Fruit fly (Drosophila melanogaster): ENCODE data around the gene CG15260.

Gene CG15260

DNA sequence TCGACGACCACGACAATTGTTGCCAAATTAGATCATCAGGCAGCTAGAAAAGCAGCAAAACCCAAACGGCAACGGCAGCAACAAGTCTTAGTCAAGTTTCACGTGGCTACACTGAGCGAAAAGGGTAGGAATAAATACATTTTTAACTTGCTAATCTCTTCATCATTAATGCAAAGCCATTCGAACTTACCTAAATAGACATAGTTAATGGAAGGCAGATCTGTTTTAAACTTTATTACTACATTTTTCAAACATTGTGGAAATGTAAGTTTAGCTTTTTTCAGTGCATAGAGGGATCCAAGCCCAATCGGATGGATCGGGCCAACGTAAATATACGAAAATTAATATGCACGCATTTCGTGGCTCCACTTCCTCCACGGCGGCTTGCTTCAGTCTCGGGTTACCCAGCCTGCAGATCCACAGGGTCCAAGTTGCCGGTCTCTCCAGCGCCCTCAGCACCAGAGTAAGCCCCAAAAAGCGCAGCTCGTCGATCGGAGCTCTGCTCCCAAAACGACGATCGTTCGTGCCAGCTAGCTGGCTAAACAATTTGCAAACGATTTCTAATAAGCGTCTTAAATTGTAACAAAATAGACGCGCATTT, 45.3 kb upstream of the CG15260 start (continued):
- no peak for TF ChIP-seq ken (GFP tag; IDR thresholded peaks at IDR 0.05)
- TF ChIP-seq chif (GFP tag; optimal IDR thresholded peaks at IDR 0.05): peak; percentile 3 to 43
- no peak for TF ChIP-seq Eip74EF (GFP tag; optimal IDR thresholded peaks at IDR 0.05)
- TF ChIP-seq lmd (GFP tag; IDR thresholded peaks at IDR 0.05): no peak
- peak in 1 of 2 experiments; percentile 61 for TF ChIP-seq bsh (GFP tag; optimal IDR thresholded peaks at IDR 0.05)
- peak; percentile 12 for TF ChIP-seq CG16863 (GFP tag; optimal IDR thresholded peaks at IDR 0.05)
- no peak for TF ChIP-seq CG6813 (GFP tag; optimal IDR thresholded peaks at IDR 0.05)
- peak; percentile 37 for TF ChIP-seq CG10366 (GFP tag; IDR thresholded peaks at IDR 0.05)
- no peak for TF ChIP-seq CG10147 (GFP tag; optimal IDR thresholded peaks at IDR 0.05)

DNA sequence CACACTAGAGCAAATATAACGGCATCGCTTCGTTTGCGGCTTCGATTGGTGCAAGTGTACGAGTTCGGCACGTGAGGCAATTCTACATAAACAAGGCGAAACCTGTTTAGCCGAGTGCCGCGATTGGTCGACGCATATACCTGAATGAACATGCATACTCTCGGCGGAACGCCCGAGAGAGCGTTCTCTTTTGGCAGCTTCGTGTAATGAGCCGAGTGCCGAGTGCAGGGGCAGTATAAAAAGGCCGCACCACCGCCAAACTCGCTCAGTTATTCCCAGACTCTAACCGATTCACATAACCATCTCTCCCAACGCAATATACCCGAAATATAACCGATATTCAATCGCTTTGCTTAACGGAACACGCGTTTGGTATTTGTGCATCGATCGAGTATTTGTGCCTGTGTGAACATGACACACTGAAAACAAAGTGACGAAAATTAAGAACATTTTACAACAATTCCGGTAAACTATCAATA, 41.6 kb upstream of the CG15260 start, which contains the start of gene esg:
esg (plus strand) TSS at position 265 of the 479 bp plus-strand sequence.
- no peak for TF ChIP-seq ap (GFP tag; IDR thresholded peaks at IDR 0.05)
- no peak for TF ChIP-seq CG12769 (tag; optimal IDR thresholded peaks at IDR 0.05)
- TF ChIP-seq eve (GFP tag; optimal IDR thresholded peaks at IDR 0.05): no peak
- no peak for TF ChIP-seq lbe (GFP tag; optimal IDR thresholded peaks at IDR 0.05)
- no peak for TF ChIP-seq CG43689 (GFP tag; IDR thresholded peaks at IDR 0.05)
- TF ChIP-seq grn (GFP tag; optimal IDR thresholded peaks at IDR 0.05): no peak
- TF ChIP-seq CG15073 (GFP tag; optimal IDR thresholded peaks at IDR 0.05): no peak
- peak; percentile 44 for TF ChIP-seq cad (GFP tag; optimal IDR thresholded peaks at IDR 0.05)
- peak; percentile 68 for TF ChIP-seq Med (GFP tag)
- TF ChIP-seq az2 (GFP tag; optimal IDR thresholded peaks at IDR 0.05): no peak
- TF ChIP-seq CG13287 (GFP tag; IDR thresholded peaks at IDR 0.05; ENCODE audit: partially characterized antibody): peak; percentile 53; the same call in 1 of the 2 replicates
- TF ChIP-seq CG6272 (GFP tag; IDR thresholded peaks at IDR 0.05): no peak
- TF ChIP-seq lov (optimal IDR thresholded peaks at IDR 0.05): no peak
- no peak for TF ChIP-seq lov (GFP tag; IDR thresholded peaks at IDR 0.05)
- TF ChIP-seq CG12942 (GFP tag; optimal IDR thresholded peaks at IDR 0.05): no peak
- TF ChIP-seq CG4707 (GFP tag; optimal IDR thresholded peaks at IDR 0.05): no peak
- no peak for TF ChIP-seq wek (GFP tag; optimal IDR thresholded peaks at IDR 0.05)
- TF ChIP-seq CG6683 (GFP tag; optimal IDR thresholded peaks at IDR 0.05): no peak
- no peak for TF ChIP-seq stwl (tag; optimal IDR thresholded peaks at IDR 0.05)
- no peak for TF ChIP-seq Dad (GFP tag; optimal IDR thresholded peaks at IDR 0.05)
- peak; percentile 49 for TF ChIP-seq HLHmδ (GFP tag; optimal IDR thresholded peaks at IDR 0.05)
- TF ChIP-seq Nf-YA (GFP tag; IDR thresholded peaks at IDR 0.05): peak; percentile 90
- TF ChIP-seq tna (GFP tag; IDR thresholded peaks at IDR 0.05; ENCODE audit: partially characterized antibody): no peak
- no peak for TF ChIP-seq lola (GFP tag; optimal IDR thresholded peaks at IDR 0.05)
- TF ChIP-seq Hsf (GFP tag; optimal IDR thresholded peaks at IDR 0.05): no peak
- no peak for TF ChIP-seq lilli (GFP tag; optimal IDR thresholded peaks at IDR 0.05)
- TF ChIP-seq CG11696 (GFP tag; IDR thresholded peaks at IDR 0.05): no peak
- no peak for TF ChIP-seq CG5180 (GFP tag; optimal IDR thresholded peaks at IDR 0.05)
- TF ChIP-seq Camta (GFP tag; optimal IDR thresholded peaks at IDR 0.05): no peak
- peak; percentile 45 for TF ChIP-seq kah (GFP tag; optimal IDR thresholded peaks at IDR 0.05)
- TF ChIP-seq p53 (GFP tag; optimal IDR thresholded peaks at IDR 0.05): peak; percentile 48
- TF ChIP-seq CG12155 (GFP tag; optimal IDR thresholded peaks at IDR 0.05): no peak
- no peak for TF ChIP-seq CG4404 (GFP tag; IDR thresholded peaks at IDR 0.05)
- TF ChIP-seq CG2875 (GFP tag; optimal IDR thresholded peaks at IDR 0.05): no peak
- TF ChIP-seq Ada2b (GFP tag; IDR thresholded peaks at IDR 0.05): no peak
- TF ChIP-seq Trl (optimal IDR thresholded peaks at IDR 0.05): peak; percentile 81 to 93
- TF ChIP-seq Trl (GFP tag; optimal IDR thresholded peaks at IDR 0.05): peak; percentile 34
- no peak for TF ChIP-seq CG7839 (tag; optimal IDR thresholded peaks at IDR 0.05)
- TF ChIP-seq CG31365 (tag; optimal IDR thresholded peaks at IDR 0.05): no peak
- TF ChIP-seq fd3F (GFP tag; optimal IDR thresholded peaks at IDR 0.05): no peak

Measured in whole organism, embryonic.